Worm (Caenorhabditis elegans) whole organism, midembryonic: ENCODE measurements around the gene yju-2.

Experiments
- T22C8.4 ChIP-seq: fragments of 200-800 bp; sonication (Bioruptor generic); IDR thresholded peaks from 2 replicates; pipeline ENCODE4 v1.3.6; 2022; ENCODE audit warnings: missing genetic modification characterization, missing compliant biosample characterization
- flt-1 ChIP-seq: fragments of 200-800 bp; sonication (Bioruptor generic); IDR thresholded peaks from 2 replicates; pipeline ENCODE4 v1.3.6; 2022; ENCODE audit warnings: missing genetic modification characterization, missing compliant biosample characterization
- klf-2 ChIP-seq: fragments of 200-800 bp; sonication (Bioruptor generic); conservative IDR thresholded peaks from 2 replicates; pipeline ENCODE4 v1.3.6; 2022; ENCODE audit warnings: missing genetic modification reagents, missing genetic modification characterization, missing compliant biosample characterization
- med-1 ChIP-seq: sonication (generic microtip); optimal IDR thresholded peaks from 2 replicates; lab custom pipeline; 2017; ENCODE audit warnings: missing genetic modification characterization, mild to moderate bottlenecking, missing compliant biosample characterization, antibody characterized with exemption, missing genetic modification reagents; ENCODE audit not compliant: insufficient read depth
- ref-1 ChIP-seq: fragments of 200-800 bp; sonication (Bioruptor generic); conservative IDR thresholded peaks from 2 replicates; pipeline ENCODE4 v1.3.6; 2022; ENCODE audit warnings: missing genetic modification reagents, missing genetic modification characterization, missing compliant biosample characterization
- tab-1 ChIP-seq: fragments of 200-800 bp; sonication (Bioruptor generic); IDR thresholded peaks from 2 replicates; pipeline ENCODE4 v1.3.6; 2022; ENCODE audit warnings: missing genetic modification characterization, missing compliant biosample characterization
- ztf-23 ChIP-seq: fragments of 200-800 bp; sonication (Bioruptor generic); IDR thresholded peaks from 2 replicates; pipeline ENCODE4 v1.3.6; 2022; ENCODE audit warnings: missing genetic modification reagents, missing genetic modification characterization, missing compliant biosample characterization
- ztf-29 ChIP-seq: fragments of 200-800 bp; sonication (Bioruptor generic); IDR thresholded peaks from 2 replicates; pipeline ENCODE4 v1.3.6; 2022; ENCODE audit warnings: missing genetic modification reagents, missing genetic modification characterization, missing compliant biosample characterization

DNA sequence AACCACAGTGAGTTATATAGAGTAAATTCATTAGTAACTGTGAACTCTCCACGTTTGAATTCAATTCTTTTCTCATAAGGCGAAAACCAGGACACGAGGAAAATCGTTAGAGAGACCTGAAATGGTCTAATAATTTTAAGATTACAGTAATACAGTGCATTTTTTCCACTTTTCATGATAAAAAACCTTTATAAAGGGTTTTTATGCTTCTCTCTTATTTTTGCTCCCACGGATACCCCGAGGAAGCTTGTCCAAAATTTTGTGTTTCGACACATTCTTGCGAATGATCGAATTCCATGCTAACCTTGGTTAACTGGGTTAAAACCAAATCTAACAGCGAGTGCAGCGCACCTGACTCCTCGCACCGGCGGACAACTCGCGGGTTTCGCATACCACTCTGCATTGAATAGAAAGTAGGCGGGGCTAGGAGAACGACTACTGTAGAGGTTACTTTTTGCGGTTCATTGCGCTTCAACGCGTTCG, 43.9 kb upstream of the yju-2 start:
- TF ChIP-seq ztf-23 (GFP tag; lab: Robert Waterston, UW) (no peak), flt-1 (GFP tag; lab: Robert Waterston, UW) (peak; percentile 63; the same call in 1 of the 2 replicates), med-1 (no peak), klf-2 (no peak), T22C8.4 (GFP tag; lab: Robert Waterston, UW) (no peak), ref-1 (no peak), tab-1 (GFP tag; lab: Robert Waterston, UW) (no peak), ztf-29 (GFP tag; lab: Robert Waterston, UW) (no peak)
